Fruit fly (Drosophila melanogaster): ENCODE data around the gene Pten.

Pten gene

DNA sequence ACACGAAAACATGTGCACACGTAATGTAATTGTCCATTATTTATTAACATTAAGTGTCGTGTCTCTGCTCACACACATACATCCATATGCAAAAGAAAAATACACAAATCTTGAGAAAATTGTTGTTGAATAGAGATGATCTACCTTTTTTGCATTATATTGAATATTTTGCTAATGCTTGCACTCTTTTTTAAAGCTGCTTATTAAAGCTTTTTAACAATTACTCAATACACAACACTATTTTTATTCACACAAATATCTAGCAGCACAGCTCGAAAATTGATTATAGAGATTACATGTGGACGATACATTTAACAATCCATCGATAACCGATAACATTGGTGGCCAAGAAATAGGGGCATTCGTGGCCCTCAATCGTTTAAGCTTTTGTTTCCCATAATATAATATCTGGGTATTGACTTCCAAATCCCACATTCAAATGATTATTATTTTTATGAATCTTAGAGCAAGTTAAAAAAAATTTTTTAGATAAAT, 31.3 kb upstream of the Pten start, which contains the start of gene Ufd4 (continued):
- TF ChIP-seq pho (GFP tag; optimal IDR thresholded peaks at IDR 0.05) (peak; percentile 61), CG3847 (GFP tag; IDR thresholded peaks at IDR 0.05) (no peak), CG1792 (GFP tag; optimal IDR thresholded peaks at IDR 0.05) (peak; percentile 20), CG8944 (GFP tag; optimal IDR thresholded peaks at IDR 0.05) (peak; percentile 3), unpg (GFP tag; optimal IDR thresholded peaks at IDR 0.05) (no peak), ro (GFP tag; IDR thresholded peaks at IDR 0.05) (no peak), CG12104 (GFP tag; optimal IDR thresholded peaks at IDR 0.05) (peak; percentile 61), emc (GFP tag; optimal IDR thresholded peaks at IDR 0.05) (peak; percentile 5), grau (tag; optimal IDR thresholded peaks at IDR 0.05) (no peak), Six4 (GFP tag; optimal IDR thresholded peaks at IDR 0.05) (peak; percentile 29), CG3065 (GFP tag; optimal IDR thresholded peaks at IDR 0.05) (no peak), ash1 (GFP tag; optimal IDR thresholded peaks at IDR 0.05) (no peak), zfh2 (GFP tag; optimal IDR thresholded peaks at IDR 0.05) (peak; percentile 60), Scr (GFP tag; IDR thresholded peaks at IDR 0.05; ENCODE audit: partially characterized antibody) (peak; percentile 55), CG1602 (GFP tag; optimal IDR thresholded peaks at IDR 0.05) (peak; percentile 46), bab2 (GFP tag; optimal IDR thresholded peaks at IDR 0.05) (peak; percentile 56), bbx (GFP tag; IDR thresholded peaks at IDR 0.05; ENCODE audit: partially characterized antibody) (peak; percentile 61; the same call in 1 of the 2 replicates), Opbp (GFP tag; IDR thresholded peaks at IDR 0.05; ENCODE audit: partially characterized antibody) (no peak; the same call in 2 of the 3 replicates), PHDP (tag; optimal IDR thresholded peaks at IDR 0.05) (no peak), stc (GFP tag; IDR thresholded peaks at IDR 0.05) (peak; percentile 80), fu2 (GFP tag; optimal IDR thresholded peaks at IDR 0.05) (peak; percentile 40), CG11560 (tag; IDR thresholded peaks at IDR 0.05) (no peak), gro (GFP tag; optimal IDR thresholded peaks at IDR 0.05) (peak; percentile 75), CG8290 (GFP tag; optimal IDR thresholded peaks at IDR 0.05) (peak; percentile 33), CG8290 (tag; optimal IDR thresholded peaks at IDR 0.05) (no peak), rib (GFP tag; IDR thresholded peaks at IDR 0.05) (peak; percentile 25; the same call in 1 of the 2 replicates), caup (GFP tag; optimal IDR thresholded peaks at IDR 0.05; ENCODE audit: severe bottlenecking) (no peak), Lim3 (GFP tag; IDR thresholded peaks at IDR 0.05) (no peak), nmo (GFP tag; optimal IDR thresholded peaks at IDR 0.05) (peak; percentile 75), E2f2 (GFP tag; IDR thresholded peaks at IDR 0.05) (peak; percentile 33; the same call in 1 of the 2 replicates), ERR (GFP tag; optimal IDR thresholded peaks at IDR 0.05) (peak; percentile 55), sd (tag; optimal IDR thresholded peaks at IDR 0.05) (no peak), Mes4 (GFP tag; optimal IDR thresholded peaks at IDR 0.05) (peak; percentile 11), prd (optimal IDR thresholded peaks at IDR 0.05) (no peak), prd (GFP tag; IDR thresholded peaks at IDR 0.05) (peak; percentile 75; the same call in 2 of the 3 replicates), CG33557 (GFP tag; optimal IDR thresholded peaks at IDR 0.05) (no peak), Sry-β (GFP tag; optimal IDR thresholded peaks at IDR 0.05) (peak; percentile 15), Hey (tag; optimal IDR thresholded peaks at IDR 0.05) (no peak), Gug (GFP tag; IDR thresholded peaks at IDR 0.05) (no peak), CG10543 (GFP tag; optimal IDR thresholded peaks at IDR 0.05) (no peak), CG17568 (GFP tag; optimal IDR thresholded peaks at IDR 0.05) (no peak), CG3163 (GFP tag; optimal IDR thresholded peaks at IDR 0.05) (peak; percentile 34), wek (GFP tag; optimal IDR thresholded peaks at IDR 0.05) (peak; percentile 98), slp2 (GFP tag; optimal IDR thresholded peaks at IDR 0.05) (peak; percentile 45), pum (GFP tag; optimal IDR thresholded peaks at IDR 0.05) (peak; percentile 36), CG34224 (GFP tag; IDR thresholded peaks at IDR 0.05; ENCODE audit: partially characterized antibody) (peak; percentile 17; the same call in 1 of the 3 replicates), lab (GFP tag; optimal IDR thresholded peaks at IDR 0.05) (no peak), CG11696 (GFP tag; IDR thresholded peaks at IDR 0.05) (peak; percentile 40; the same call in 1 of the 2 replicates), Bteb2 (GFP tag; optimal IDR thresholded peaks at IDR 0.05) (peak; percentile 64), CG34376 (GFP tag; optimal IDR thresholded peaks at IDR 0.05) (peak; percentile 38), Ets97D (GFP tag; optimal IDR thresholded peaks at IDR 0.05) (peak; percentile 50)
